Worm (Caenorhabditis elegans) whole organism, midembryonic: ENCODE results near the gene Y82E9BR.9.
"Not testable (repeated sequence)": the region's sequence is repeated elsewhere in the genome, so short reads cannot be mapped to it uniquely, and the experiment has no call there.

Source experiments
- T22C8.4 ChIP-seq: fragments of 200-800 bp; sonication (Bioruptor generic); IDR thresholded peaks from 2 replicates; pipeline ENCODE4 v1.3.6; 2022; ENCODE audit warnings: missing genetic modification characterization, missing compliant biosample characterization
- cog-1 ChIP-seq: sonication (generic microtip); optimal IDR thresholded peaks from 2 replicates; lab custom pipeline; 2016; ENCODE audit warnings: missing genetic modification characterization, missing compliant biosample characterization
- flt-1 ChIP-seq: fragments of 200-800 bp; sonication (Bioruptor generic); IDR thresholded peaks from 2 replicates; pipeline ENCODE4 v1.3.6; 2022; ENCODE audit warnings: missing genetic modification characterization, missing compliant biosample characterization
- klf-2 ChIP-seq: fragments of 200-800 bp; sonication (Bioruptor generic); conservative IDR thresholded peaks from 2 replicates; pipeline ENCODE4 v1.3.6; 2022; ENCODE audit warnings: missing genetic modification reagents, missing genetic modification characterization, missing compliant biosample characterization
- med-1 ChIP-seq: sonication (generic microtip); optimal IDR thresholded peaks from 2 replicates; lab custom pipeline; 2017; ENCODE audit warnings: missing genetic modification characterization, mild to moderate bottlenecking, missing compliant biosample characterization, antibody characterized with exemption, missing genetic modification reagents; ENCODE audit not compliant: insufficient read depth
- ref-1 ChIP-seq: fragments of 200-800 bp; sonication (Bioruptor generic); conservative IDR thresholded peaks from 2 replicates; pipeline ENCODE4 v1.3.6; 2022; ENCODE audit warnings: missing genetic modification reagents, missing genetic modification characterization, missing compliant biosample characterization
- tab-1 ChIP-seq: fragments of 200-800 bp; sonication (Bioruptor generic); IDR thresholded peaks from 2 replicates; pipeline ENCODE4 v1.3.6; 2022; ENCODE audit warnings: missing genetic modification characterization, missing compliant biosample characterization
- ztf-23 ChIP-seq: fragments of 200-800 bp; sonication (Bioruptor generic); IDR thresholded peaks from 2 replicates; pipeline ENCODE4 v1.3.6; 2022; ENCODE audit warnings: missing genetic modification reagents, missing genetic modification characterization, missing compliant biosample characterization
- ztf-29 ChIP-seq: fragments of 200-800 bp; sonication (Bioruptor generic); IDR thresholded peaks from 2 replicates; pipeline ENCODE4 v1.3.6; 2022; ENCODE audit warnings: missing genetic modification reagents, missing genetic modification characterization, missing compliant biosample characterization

The Y82E9BR.9 gene

ce11 chrIII:1372563-1372962, 13.0 kb upstream of the Y82E9BR.9 start:
- no peak for TF ChIP-seq tab-1 (GFP tag; lab: Robert Waterston, UW)
- no peak for TF ChIP-seq T22C8.4 (GFP tag; lab: Robert Waterston, UW)
- no peak for TF ChIP-seq flt-1 (GFP tag; lab: Robert Waterston, UW)
- no peak for TF ChIP-seq cog-1 (tag; lab: Kevin White, UChicago)
- TF ChIP-seq med-1 (GFP tag; lab: Kevin White, UChicago): no peak
- no peak for TF ChIP-seq ref-1
- no peak for TF ChIP-seq klf-2 (GFP tag; lab: Robert Waterston, UW)
- no peak for TF ChIP-seq ztf-23 (GFP tag; lab: Robert Waterston, UW)
- TF ChIP-seq ztf-29 (GFP tag; lab: Robert Waterston, UW): no peak

ce11 chrIII:1357973-1358372, 1.6 kb downstream of the Y82E9BR.9 start, which contains the start of gene Y82E9BR.8:
TSS of gene Y82E9BR.8 (minus strand) at chrIII:1358073.
- not testable (repeated sequence) for TF ChIP-seq med-1 (GFP tag; lab: Kevin White, UChicago); klf-2 (GFP tag; lab: Robert Waterston, UW); cog-1 (tag; lab: Kevin White, UChicago)

- TF ChIP-seq flt-1 (GFP tag; lab: Robert Waterston, UW) (no peak), med-1 (GFP tag; lab: Kevin White, UChicago) (no peak), ztf-23 (GFP tag; lab: Robert Waterston, UW) (no peak)
Observed at ce11 chrIII:1355320-1355719, 4.2 kb downstream of the Y82E9BR.9 start, which contains the start of gene Y82E9BL.1. TSS of gene Y82E9BL.1 (minus strand) at chrIII:1355420.

DNA sequence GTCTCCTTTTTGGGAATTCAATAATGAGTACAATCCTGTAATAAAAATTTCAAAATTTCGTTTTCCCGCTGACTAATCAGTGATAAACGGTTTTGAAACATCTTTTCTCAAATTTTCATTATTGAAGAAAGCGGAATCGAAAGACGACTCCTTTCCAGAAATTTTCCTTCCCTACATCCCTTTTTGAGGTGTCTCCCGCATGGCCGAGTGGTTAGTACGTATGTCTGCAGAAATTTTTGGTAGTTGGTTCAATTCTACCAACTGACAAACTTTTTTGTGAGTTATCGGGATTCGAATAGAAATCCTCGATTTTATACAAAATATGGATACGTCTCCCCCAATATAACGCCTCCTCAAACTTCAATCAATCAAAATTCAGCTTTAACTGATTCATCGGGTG, 5.0 kb downstream of the Y82E9BR.9 start:
- TF ChIP-seq cog-1 (tag; lab: Kevin White, UChicago) (no peak), ztf-29 (GFP tag; lab: Robert Waterston, UW) (no peak)

ce11 chrIII:1350745-1351144, 8.8 kb downstream of the Y82E9BR.9 start, which contains the start of gene Y82E9BL.3:
TSS of gene Y82E9BL.3 (minus strand) at chrIII:1350845.
- TF ChIP-seq ztf-23 (GFP tag; lab: Robert Waterston, UW) (no peak), T22C8.4 (GFP tag; lab: Robert Waterston, UW) (no peak), tab-1 (GFP tag; lab: Robert Waterston, UW) (no peak), cog-1 (tag; lab: Kevin White, UChicago) (no peak), klf-2 (GFP tag; lab: Robert Waterston, UW) (no peak), ztf-29 (GFP tag; lab: Robert Waterston, UW) (no peak), flt-1 (GFP tag; lab: Robert Waterston, UW) (no peak), ref-1 (no peak), med-1 (GFP tag; lab: Kevin White, UChicago) (no peak)

DNA sequence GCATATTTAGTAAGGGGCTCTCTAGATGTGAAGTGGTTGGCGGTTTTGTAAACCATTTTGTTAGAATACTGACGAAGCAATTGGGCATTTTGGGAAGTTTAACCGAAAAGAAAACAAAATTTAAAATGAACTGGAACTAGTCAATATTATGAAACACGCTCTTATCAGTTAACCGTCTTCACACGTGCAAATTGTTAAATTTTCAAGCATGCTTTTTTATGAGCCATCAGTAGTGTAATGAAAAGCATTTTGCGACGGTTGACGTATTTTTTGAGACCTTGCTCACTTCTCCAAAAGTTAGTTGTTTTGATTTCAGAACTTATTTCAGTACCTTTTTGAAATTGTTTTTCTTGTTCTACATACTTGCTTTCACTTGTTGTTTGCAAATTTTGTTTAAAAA, 10.3 kb downstream of the Y82E9BR.9 start, which contains the start of gene fbxa-25:
TSS of gene fbxa-25 (minus strand) at position 138 of the 400 bp plus-strand sequence.
- TF ChIP-seq tab-1 (GFP tag; lab: Robert Waterston, UW) (no peak), cog-1 (tag; lab: Kevin White, UChicago) (no peak), flt-1 (GFP tag; lab: Robert Waterston, UW) (no peak), ztf-29 (GFP tag; lab: Robert Waterston, UW) (no peak), med-1 (GFP tag; lab: Kevin White, UChicago) (no peak), ztf-23 (GFP tag; lab: Robert Waterston, UW) (no peak), T22C8.4 (GFP tag; lab: Robert Waterston, UW) (no peak), ref-1 (no peak), klf-2 (GFP tag; lab: Robert Waterston, UW) (no peak)

DNA sequence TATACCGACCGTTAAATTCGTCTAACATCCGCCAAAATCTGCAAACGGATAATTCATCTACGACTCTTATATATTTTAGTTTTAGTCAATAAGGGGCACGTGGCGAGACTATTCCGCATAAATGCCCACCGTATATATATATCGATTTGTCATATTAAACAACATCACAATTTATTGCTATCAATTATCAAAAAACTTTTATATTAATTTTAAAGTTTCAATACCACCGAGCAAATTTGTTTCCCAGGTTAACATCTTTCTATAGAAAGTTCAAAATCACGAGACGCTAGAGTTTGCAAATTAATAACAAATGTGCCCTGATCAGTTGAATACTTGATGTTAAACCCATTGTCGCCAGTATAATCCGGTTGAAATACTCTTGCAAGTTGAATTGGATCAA, 12.0 kb downstream of the Y82E9BR.9 start, which contains the start of gene Y82E9BL.5:
TSS of gene Y82E9BL.5 (minus strand) at position 101 of the 400 bp plus-strand sequence.
- TF ChIP-seq ztf-29 (GFP tag; lab: Robert Waterston, UW): no peak

DNA sequence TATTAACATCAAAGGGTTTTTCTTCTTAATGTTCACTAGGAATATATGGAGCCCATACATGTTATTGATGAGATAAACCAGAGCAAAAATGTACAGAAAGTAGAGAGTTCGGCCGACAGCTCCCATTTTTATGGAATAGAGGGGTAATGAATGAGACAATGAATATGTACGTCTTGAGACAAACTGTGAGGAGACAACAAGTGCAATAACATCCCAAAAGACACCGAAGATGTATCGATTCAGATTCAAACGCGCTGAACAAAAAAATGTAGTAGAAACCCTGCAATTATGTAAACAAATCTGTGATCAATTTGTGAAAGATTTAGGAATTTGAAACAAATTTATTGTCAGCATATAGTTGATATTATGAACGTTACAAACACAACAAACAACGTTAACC, 12.6 kb downstream of the Y82E9BR.9 start:
- TF ChIP-seq flt-1 (GFP tag; lab: Robert Waterston, UW): no peak
- TF ChIP-seq ztf-29 (GFP tag; lab: Robert Waterston, UW): no peak
- no peak for TF ChIP-seq med-1 (GFP tag; lab: Kevin White, UChicago)
- TF ChIP-seq cog-1 (tag; lab: Kevin White, UChicago): no peak
- no peak for TF ChIP-seq klf-2 (GFP tag; lab: Robert Waterston, UW)
- TF ChIP-seq T22C8.4 (GFP tag; lab: Robert Waterston, UW): no peak
- no peak for TF ChIP-seq ref-1
- no peak for TF ChIP-seq tab-1 (GFP tag; lab: Robert Waterston, UW)
- no peak for TF ChIP-seq ztf-23 (GFP tag; lab: Robert Waterston, UW)

DNA sequence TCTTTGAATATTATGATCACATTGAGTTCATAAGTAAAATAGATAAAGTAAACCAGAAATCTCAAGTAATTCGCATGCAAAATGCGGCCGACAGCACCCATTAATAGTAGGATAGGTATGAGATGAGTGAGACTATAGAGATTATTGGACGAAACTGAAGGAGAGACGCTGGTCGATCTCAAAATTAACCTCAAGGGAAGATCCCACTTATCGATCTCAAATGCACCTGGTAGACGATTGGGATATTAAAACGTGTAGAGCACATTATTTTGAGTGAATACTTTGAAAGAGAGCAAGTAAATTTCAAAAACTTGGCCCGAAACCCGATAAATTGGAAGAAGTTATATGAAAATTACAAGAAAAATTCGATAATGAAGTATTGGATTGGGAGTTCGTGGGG, 13.9 kb downstream of the Y82E9BR.9 start, which contains the start of gene Y82E9BL.6:
TSS of gene Y82E9BL.6 (minus strand) at position 101 of the 400 bp plus-strand sequence.
- TF ChIP-seq tab-1 (GFP tag; lab: Robert Waterston, UW): no peak
- no peak for TF ChIP-seq ztf-29 (GFP tag; lab: Robert Waterston, UW)
- no peak for TF ChIP-seq med-1 (GFP tag; lab: Kevin White, UChicago)
- TF ChIP-seq klf-2 (GFP tag; lab: Robert Waterston, UW): no peak
- TF ChIP-seq ref-1: no peak
- no peak for TF ChIP-seq cog-1 (tag; lab: Kevin White, UChicago)
- TF ChIP-seq flt-1 (GFP tag; lab: Robert Waterston, UW): no peak
- TF ChIP-seq T22C8.4 (GFP tag; lab: Robert Waterston, UW): no peak
- TF ChIP-seq ztf-23 (GFP tag; lab: Robert Waterston, UW): no peak

ce11 chrIII:1342919-1343419, 16.6 kb downstream of the Y82E9BR.9 start, which contains the start of gene fbxa-27:
TSS of gene fbxa-27 (plus strand) at chrIII:1342969.
- TF ChIP-seq cog-1 (tag; lab: Kevin White, UChicago): no peak
